Fruit fly (Drosophila melanogaster) whole organism, pupa: ENCODE data around the gene viaf.

ENCODE experiments used
- CG10348 ChIP-seq: fragments of 200-800 bp; sonication (Bioruptor generic); IDR thresholded peaks from 2 replicates; pipeline ENCODE4 v1.3.6; 2022; ENCODE audit warnings: missing biosample characterization, missing genetic modification characterization
- CG4496 ChIP-seq: fragments of 200-800 bp; sonication (Bioruptor generic); IDR thresholded peaks from 3 replicates; pipeline ENCODE4 v1.3.6; 2022; ENCODE audit warnings: missing biosample characterization, missing genetic modification characterization
- EcR ChIP-seq: fragments of 200-800 bp; sonication (Bioruptor generic); optimal IDR thresholded peaks from 3 replicates; lab custom pipeline; 2019; ENCODE audit warnings: missing biosample characterization, missing genetic modification characterization, mild to moderate bottlenecking, moderate library complexity, missing genetic modification reagents
- Pif1A ChIP-seq: fragments of 200-800 bp; sonication (Bioruptor generic); optimal IDR thresholded peaks from 3 replicates; lab custom pipeline; 2016; ENCODE audit warnings: missing biosample characterization, missing genetic modification characterization
- gl ChIP-seq: fragments of 200-800 bp; sonication (Bioruptor generic); optimal IDR thresholded peaks from 2 replicates; lab custom pipeline; 2018; ENCODE audit warnings: missing biosample characterization, mild to moderate bottlenecking, missing genetic modification characterization

dm6 chr3L:11949539-11949938 lies 43.4 kb downstream of the viaf start, which contains the start of gene CG17826:
- TF ChIP-seq Pif1A (GFP tag; lab: Kevin White, UChicago) (no peak), EcR (GFP tag; lab: Kevin White, UChicago) (no peak), CG4496 (GFP tag; lab: Robert Waterston, UW) (no peak), gl (tag; lab: Kevin White, UChicago) (no peak), CG10348 (GFP tag; lab: Robert Waterston, UW) (no peak)
